Worm (Caenorhabditis elegans): ENCODE results near the gene T26H5.4.

T26H5.4 gene

ce11 chrV:15404859-15405258 lies 43.6 kb downstream of the T26H5.4 start, which contains the start of gene srh-258:
TSS of gene srh-258 (plus strand) at chrV:15405159.
- no peak for TF ChIP-seq hmg-4 (GFP tag; optimal IDR thresholded peaks at IDR 0.05)

- TF ChIP-seq F13C5.2 (tag; optimal IDR thresholded peaks at IDR 0.05) (no peak), aly-1 (tag; optimal IDR thresholded peaks at IDR 0.05) (no peak), flt-1 (GFP tag; IDR thresholded peaks at IDR 0.05) (no peak), scrt-1 (GFP tag; IDR thresholded peaks at IDR 0.05) (no peak), tra-4 (tag; optimal IDR thresholded peaks at IDR 0.05) (no peak), sea-1 (GFP tag; conservative IDR thresholded peaks at IDR 0.05) (no peak), tbx-37 (GFP tag; conservative IDR thresholded peaks at IDR 0.05) (no peak), ceh-13 (GFP tag; optimal IDR thresholded peaks at IDR 0.05) (no peak)
Measured at ce11 chrV:15401856-15402314, 46.6 kb downstream of the T26H5.4 start, which contains the start of gene fbxa-135. TSS of gene fbxa-135 (plus strand) at chrV:15402264.

- TF ChIP-seq sea-1 (GFP tag; conservative IDR thresholded peaks at IDR 0.05) (no peak), aly-1 (tag; optimal IDR thresholded peaks at IDR 0.05) (no peak), F13C5.2 (tag; optimal IDR thresholded peaks at IDR 0.05) (no peak), ama-1 (optimal IDR thresholded peaks at IDR 0.05) (no peak), B0310.2 (tag; optimal IDR thresholded peaks at IDR 0.05) (no peak), hnd-1 (tag; optimal IDR thresholded peaks at IDR 0.05) (no peak), hmbx-1 (tag; optimal IDR thresholded peaks at IDR 0.05) (no peak), tra-4 (tag; optimal IDR thresholded peaks at IDR 0.05) (no peak), tbx-37 (GFP tag; conservative IDR thresholded peaks at IDR 0.05) (no peak), pes-1 (GFP tag; IDR thresholded peaks at IDR 0.05) (no peak), tbx-11 (GFP tag; IDR thresholded peaks at IDR 0.05) (no peak), scrt-1 (GFP tag; IDR thresholded peaks at IDR 0.05) (no peak), flt-1 (GFP tag; IDR thresholded peaks at IDR 0.05) (no peak), ceh-13 (GFP tag; optimal IDR thresholded peaks at IDR 0.05) (no peak)
Measured at ce11 chrV:15399691-15400377, 48.7 kb downstream of the T26H5.4 start, which contains the start of the genes T06E6.15 and sri-7. TSS of gene T06E6.15 (minus strand) at chrV:15399791. TSS of gene sri-7 (plus strand) at chrV:15400327.

- TF ChIP-seq ets-7 (tag; optimal IDR thresholded peaks at IDR 0.05) (no peak), scrt-1 (GFP tag; IDR thresholded peaks at IDR 0.05) (no peak), ama-1 (optimal IDR thresholded peaks at IDR 0.05) (no peak), flt-1 (GFP tag; IDR thresholded peaks at IDR 0.05) (no peak), ceh-36 (tag; optimal IDR thresholded peaks at IDR 0.05) (no peak), pes-1 (GFP tag; IDR thresholded peaks at IDR 0.05) (no peak), B0310.2 (tag; optimal IDR thresholded peaks at IDR 0.05) (no peak), aly-1 (tag; optimal IDR thresholded peaks at IDR 0.05) (no peak), tbx-37 (GFP tag; conservative IDR thresholded peaks at IDR 0.05) (no peak)
Measured at ce11 chrV:15398728-15399127, 49.8 kb downstream of the T26H5.4 start, which contains the start of gene fbxa-199. TSS of gene fbxa-199 (minus strand) at chrV:15398828.
